Fruit fly (Drosophila melanogaster): Measurements from ENCODE around the gene CG12099.

The CG12099 gene

DNA sequence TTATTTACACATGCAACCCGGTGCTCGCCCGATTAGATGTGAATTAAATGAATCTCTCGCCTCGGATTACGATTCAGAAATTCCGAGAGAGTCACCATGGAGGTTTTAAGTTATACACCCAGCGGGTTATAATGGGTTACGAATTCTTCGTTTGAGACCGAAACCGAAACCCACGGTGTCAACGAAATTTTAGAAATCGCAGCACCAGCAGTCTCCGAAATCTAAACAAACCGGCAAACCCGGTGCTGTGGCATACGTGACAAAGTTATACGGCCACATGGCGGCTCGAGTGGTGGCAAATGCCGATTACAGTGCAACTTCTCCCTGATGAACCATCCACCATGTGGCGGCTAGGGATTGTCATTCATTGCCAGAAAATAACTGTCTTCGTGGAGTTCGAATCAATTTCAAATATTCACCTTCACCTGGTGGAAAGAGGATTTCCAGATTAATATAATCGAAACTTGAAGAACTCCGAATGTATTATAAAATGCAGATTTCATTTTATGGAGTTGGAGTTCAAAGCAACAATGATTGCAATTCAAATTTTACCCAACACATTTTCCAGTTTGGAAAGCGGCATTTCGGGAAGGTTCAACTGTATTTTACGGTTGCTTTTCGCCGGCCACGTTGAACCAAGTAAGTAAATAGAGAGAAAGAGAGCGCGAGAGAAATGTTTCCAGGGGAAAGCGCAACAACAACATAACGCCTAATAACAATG, 42.3 kb downstream of the CG12099 start (continued):
- peak; percentile 67 for TF ChIP-seq CG14710 (tag; optimal IDR thresholded peaks at IDR 0.05)
- no peak for TF ChIP-seq Taf1 (GFP tag; IDR thresholded peaks at IDR 0.05)
- peak; percentile 54 for TF ChIP-seq caup (GFP tag; optimal IDR thresholded peaks at IDR 0.05; ENCODE audit: severe bottlenecking)
- no peak for TF ChIP-seq CG8478 (optimal IDR thresholded peaks at IDR 0.05)
- peak; percentile 71 for TF ChIP-seq CG3407 (GFP tag; optimal IDR thresholded peaks at IDR 0.05)
- TF ChIP-seq rib (GFP tag; IDR thresholded peaks at IDR 0.05) = no peak
- TF ChIP-seq Max (GFP tag; optimal IDR thresholded peaks at IDR 0.05) = peak; percentile 59
- no peak for TF ChIP-seq Tbp (GFP tag; optimal IDR thresholded peaks at IDR 0.05)
- TF ChIP-seq luna (GFP tag; optimal IDR thresholded peaks at IDR 0.05) = no peak
- peak; percentile 83 for TF ChIP-seq CG11504 (tag; optimal IDR thresholded peaks at IDR 0.05)
- peak; percentile 68 for TF ChIP-seq zfh1 (GFP tag; IDR thresholded peaks at IDR 0.05)
- TF ChIP-seq tin (GFP tag; optimal IDR thresholded peaks at IDR 0.05) = peak; percentile 78
- peak; percentile 58 for TF ChIP-seq Nf-YC (tag; optimal IDR thresholded peaks at IDR 0.05)
- TF ChIP-seq CG7963 (GFP tag; IDR thresholded peaks at IDR 0.05; ENCODE audit: partially characterized antibody) = no peak
- peak; percentile 84 for TF ChIP-seq dmrt99B (tag; optimal IDR thresholded peaks at IDR 0.05)
- peak; percentile 78 for TF ChIP-seq so (GFP tag; IDR thresholded peaks at IDR 0.05)
- peak; percentile 72 for TF ChIP-seq ara (GFP tag; IDR thresholded peaks at IDR 0.05)
- TF ChIP-seq Fer2 (tag; optimal IDR thresholded peaks at IDR 0.05) = no peak
- TF ChIP-seq CG31388 (GFP tag; optimal IDR thresholded peaks at IDR 0.05) = peak; percentile 32
- no peak for TF ChIP-seq Bgb (GFP tag; IDR thresholded peaks at IDR 0.05; ENCODE audit: partially characterized antibody)
- no peak for TF ChIP-seq CG4282 (GFP tag; optimal IDR thresholded peaks at IDR 0.05)
- TF ChIP-seq pzg (GFP tag; optimal IDR thresholded peaks at IDR 0.05) = no peak
- peak; percentile 33 for TF ChIP-seq CG8290 (GFP tag; optimal IDR thresholded peaks at IDR 0.05)
- TF ChIP-seq CG8290 (tag; optimal IDR thresholded peaks at IDR 0.05) = peak; percentile 36 to 40
- TF ChIP-seq Atf6 (GFP tag; IDR thresholded peaks at IDR 0.05) = 0 out of 2 replicates have a peak, but pooled peaks have one; percentile 24
- TF ChIP-seq Rx (GFP tag; IDR thresholded peaks at IDR 0.05) = peak; percentile 39; the same call in 1 of the 2 replicates
- peak; percentile 73 for TF ChIP-seq CG9437 (GFP tag; optimal IDR thresholded peaks at IDR 0.05)
- peak; percentile 63 for TF ChIP-seq ewg (GFP tag; optimal IDR thresholded peaks at IDR 0.05)
- TF ChIP-seq croc (GFP tag; conservative IDR thresholded peaks at IDR 0.05) = peak; percentile 76
- TF ChIP-seq odd (GFP tag; optimal IDR thresholded peaks at IDR 0.05) = peak; percentile 62
- TF ChIP-seq CG7839 (tag; optimal IDR thresholded peaks at IDR 0.05) = peak; percentile 80
- TF ChIP-seq H2.0 (GFP tag; IDR thresholded peaks at IDR 0.05) = 0 out of 2 replicates have a peak, but pooled peaks have one; percentile 14
- no peak for TF ChIP-seq GATAe (GFP tag; conservative IDR thresholded peaks at IDR 0.05)
- TF ChIP-seq CG3281 (GFP tag; optimal IDR thresholded peaks at IDR 0.05) = peak; percentile 42
- peak; percentile 69 for TF ChIP-seq NC2β (GFP tag; optimal IDR thresholded peaks at IDR 0.05)
- TF ChIP-seq PHDP (tag; optimal IDR thresholded peaks at IDR 0.05) = peak; percentile 70
- no peak for TF ChIP-seq pita (GFP tag; optimal IDR thresholded peaks at IDR 0.05)
- peak; percentile 79 for TF ChIP-seq lilli (GFP tag; optimal IDR thresholded peaks at IDR 0.05)
- peak; percentile 68 for TF ChIP-seq CG12219 (GFP tag; optimal IDR thresholded peaks at IDR 0.05)
- 0 out of 2 replicates have a peak, but pooled peaks have one; percentile 45 for TF ChIP-seq seq (GFP tag; IDR thresholded peaks at IDR 0.05)
- TF ChIP-seq CG10366 (GFP tag; IDR thresholded peaks at IDR 0.05) = no peak; the same call in 1 of the 2 replicates
- peak; percentile 47 for TF ChIP-seq Dek (tag; optimal IDR thresholded peaks at IDR 0.05)
- peak; percentile 99 for TF ChIP-seq grau (tag; optimal IDR thresholded peaks at IDR 0.05)
- TF ChIP-seq CG1647 (GFP tag; optimal IDR thresholded peaks at IDR 0.05) = no peak
- no peak for TF ChIP-seq CG2129 (GFP tag; IDR thresholded peaks at IDR 0.05; ENCODE audit: partially characterized antibody)
- TF ChIP-seq mld (GFP tag; IDR thresholded peaks at IDR 0.05; ENCODE audit: partially characterized antibody) = no peak
- peak; percentile 43 for TF ChIP-seq repo (GFP tag; optimal IDR thresholded peaks at IDR 0.05)
- no peak for TF ChIP-seq disco-r (GFP tag; optimal IDR thresholded peaks at IDR 0.05)
- TF ChIP-seq Hey (tag; optimal IDR thresholded peaks at IDR 0.05) = no peak
- TF ChIP-seq Asciz (GFP tag; optimal IDR thresholded peaks at IDR 0.05) = peak; percentile 76
